Worm (Caenorhabditis elegans) whole organism, midembryonic: Measurements from ENCODE around the gene F12F6.7.

Source experiments
- T22C8.4 ChIP-seq: fragments of 200-800 bp; sonication (Bioruptor generic); IDR thresholded peaks from 2 replicates; pipeline ENCODE4 v1.3.6; 2022; ENCODE audit warnings: missing genetic modification characterization, missing compliant biosample characterization
- cog-1 ChIP-seq: sonication (generic microtip); optimal IDR thresholded peaks from 2 replicates; lab custom pipeline; 2016; ENCODE audit warnings: missing genetic modification characterization, missing compliant biosample characterization
- flt-1 ChIP-seq: fragments of 200-800 bp; sonication (Bioruptor generic); IDR thresholded peaks from 2 replicates; pipeline ENCODE4 v1.3.6; 2022; ENCODE audit warnings: missing genetic modification characterization, missing compliant biosample characterization
- med-1 ChIP-seq: sonication (generic microtip); optimal IDR thresholded peaks from 2 replicates; lab custom pipeline; 2017; ENCODE audit warnings: missing genetic modification characterization, mild to moderate bottlenecking, missing compliant biosample characterization, antibody characterized with exemption, missing genetic modification reagents; ENCODE audit not compliant: insufficient read depth
- ref-1 ChIP-seq: fragments of 200-800 bp; sonication (Bioruptor generic); conservative IDR thresholded peaks from 2 replicates; pipeline ENCODE4 v1.3.6; 2022; ENCODE audit warnings: missing genetic modification reagents, missing genetic modification characterization, missing compliant biosample characterization
- tab-1 ChIP-seq: fragments of 200-800 bp; sonication (Bioruptor generic); IDR thresholded peaks from 2 replicates; pipeline ENCODE4 v1.3.6; 2022; ENCODE audit warnings: missing genetic modification characterization, missing compliant biosample characterization
- ztf-23 ChIP-seq: fragments of 200-800 bp; sonication (Bioruptor generic); IDR thresholded peaks from 2 replicates; pipeline ENCODE4 v1.3.6; 2022; ENCODE audit warnings: missing genetic modification reagents, missing genetic modification characterization, missing compliant biosample characterization
- ztf-29 ChIP-seq: fragments of 200-800 bp; sonication (Bioruptor generic); IDR thresholded peaks from 2 replicates; pipeline ENCODE4 v1.3.6; 2022; ENCODE audit warnings: missing genetic modification reagents, missing genetic modification characterization, missing compliant biosample characterization

F12F6.7 gene

ce11 chrIV:11510664-11511063 is 51.0 kb downstream of the F12F6.7 start, which contains the start of gene M04B2.6:
M04B2.6 (minus strand) TSS chrIV:11510764.
- TF ChIP-seq ztf-29 (GFP tag; lab: Robert Waterston, UW) (no peak), med-1 (GFP tag; lab: Kevin White, UChicago) (no peak), cog-1 (tag; lab: Kevin White, UChicago) (no peak), ref-1 (GFP tag; lab: Robert Waterston, UW) (no peak), ztf-23 (no peak), T22C8.4 (GFP tag; lab: Robert Waterston, UW) (no peak), flt-1 (GFP tag; lab: Robert Waterston, UW) (no peak), tab-1 (no peak)
